Fruit fly (Drosophila melanogaster) whole organism, embryonic: ENCODE data around the gene CG5665.

Source experiments
- Abd-B ChIP-seq: fragments of 200-800 bp; sonication (Bioruptor generic); optimal IDR thresholded peaks from 2 replicates; lab custom pipeline; 2018; ENCODE audit warnings: missing biosample characterization, mild to moderate bottlenecking, missing genetic modification characterization, moderate library complexity
- Atf-2 ChIP-seq: fragments of 200-800 bp; sonication (Bioruptor generic); optimal IDR thresholded peaks from 2 replicates; lab custom pipeline; 2016; ENCODE audit warnings: missing biosample characterization, missing genetic modification characterization
- B-H2 ChIP-seq: fragments of 200-800 bp; sonication (Bioruptor generic); optimal IDR thresholded peaks from 2 replicates; lab custom pipeline; 2018; ENCODE audit warnings: missing biosample characterization, mild to moderate bottlenecking, missing genetic modification characterization
- Bdp1 ChIP-seq: fragments of 200-800 bp; sonication (Bioruptor generic); optimal IDR thresholded peaks from 3 replicates; lab custom pipeline; 2016; ENCODE audit warnings: missing biosample characterization, missing genetic modification characterization
- BtbVII ChIP-seq: fragments of 200-800 bp; sonication (Bioruptor generic); optimal IDR thresholded peaks from 3 replicates; lab custom pipeline; 2017; ENCODE audit warnings: missing biosample characterization, mild to moderate bottlenecking, missing genetic modification characterization
- CG10979 ChIP-seq: fragments of 200-800 bp; sonication (Bioruptor generic); optimal IDR thresholded peaks from 2 replicates; lab custom pipeline; 2018; ENCODE audit warnings: missing biosample characterization, mild to moderate bottlenecking, missing genetic modification characterization, moderate library complexity
- CG12299 ChIP-seq: fragments of 200-800 bp; sonication (Bioruptor generic); optimal IDR thresholded peaks from 2 replicates; lab custom pipeline; 2018; ENCODE audit warnings: missing biosample characterization, mild to moderate bottlenecking, missing genetic modification characterization
- CG1233 ChIP-seq: fragments of 200-800 bp; sonication (Bioruptor generic); optimal IDR thresholded peaks from 4 replicates; lab custom pipeline; 2018; ENCODE audit warnings: missing biosample characterization, mild to moderate bottlenecking, missing genetic modification characterization
- CG12391 ChIP-seq: fragments of 200-800 bp; sonication (Bioruptor generic); optimal IDR thresholded peaks from 3 replicates; lab custom pipeline; 2018; ENCODE audit warnings: missing biosample characterization, mild to moderate bottlenecking, missing genetic modification characterization, moderate library complexity
- CG17361 ChIP-seq: fragments of 200-800 bp; sonication (Bioruptor generic); IDR thresholded peaks from 3 replicates; pipeline ENCODE4 v1.3.6; 2022; ENCODE audit warnings: missing biosample characterization, missing genetic modification characterization
- CG18599 ChIP-seq: fragments of 200-800 bp; sonication (Bioruptor generic); optimal IDR thresholded peaks from 3 replicates; lab custom pipeline; 2017; ENCODE audit warnings: missing biosample characterization, missing genetic modification characterization, mild to moderate bottlenecking, moderate library complexity, missing genetic modification reagents
- CG2129 ChIP-seq: fragments of 200-800 bp; sonication (Bioruptor generic); IDR thresholded peaks from 2 replicates; pipeline ENCODE4 v1.3.6; 2022; ENCODE audit warnings: missing biosample characterization, missing genetic modification characterization; ENCODE audit not compliant: partially characterized antibody
- CG3065 ChIP-seq: fragments of 200-800 bp; sonication (Bioruptor generic); optimal IDR thresholded peaks from 2 replicates; lab custom pipeline; 2016; ENCODE audit warnings: missing biosample characterization, missing genetic modification characterization
- CG31388 ChIP-seq: fragments of 200-800 bp; sonication (Bioruptor generic); optimal IDR thresholded peaks from 2 replicates; lab custom pipeline; 2016; ENCODE audit warnings: missing biosample characterization, missing genetic modification characterization
- CG34422 ChIP-seq: fragments of 200-800 bp; sonication (Bioruptor generic); IDR thresholded peaks from 3 replicates; pipeline ENCODE4 v1.3.6; 2022; ENCODE audit warnings: missing biosample characterization, missing genetic modification characterization
- CG6254 ChIP-seq: fragments of 200-800 bp; sonication (Bioruptor generic); optimal IDR thresholded peaks from 3 replicates; lab custom pipeline; 2017; ENCODE audit warnings: mild to moderate bottlenecking, missing biosample characterization, missing genetic modification reagents, missing genetic modification characterization
- CG6272 ChIP-seq: fragments of 200-800 bp; sonication (Bioruptor generic); IDR thresholded peaks from 2 replicates; pipeline ENCODE4 v1.3.6; 2022; ENCODE audit warnings: missing biosample characterization, missing genetic modification characterization
- CG7963 ChIP-seq: fragments of 200-800 bp; sonication (Bioruptor generic); IDR thresholded peaks from 3 replicates; pipeline ENCODE4 v1.3.6; 2022; ENCODE audit warnings: missing biosample characterization, missing genetic modification characterization; ENCODE audit not compliant: partially characterized antibody
- CG9817 ChIP-seq: fragments of 200-800 bp; sonication (Bioruptor generic); optimal IDR thresholded peaks from 2 replicates; lab custom pipeline; 2018; ENCODE audit warnings: missing biosample characterization, mild to moderate bottlenecking, missing genetic modification characterization, moderate library complexity
- CG9932 ChIP-seq: fragments of 200-800 bp; sonication (Bioruptor generic); IDR thresholded peaks from 2 replicates; pipeline ENCODE4 v1.3.6; 2022; ENCODE audit warnings: missing biosample characterization, missing genetic modification characterization
- Dip3 ChIP-seq: fragments of 200-800 bp; sonication (Bioruptor generic); optimal IDR thresholded peaks from 3 replicates; lab custom pipeline; 2016; ENCODE audit warnings: missing biosample characterization, missing genetic modification characterization
- Dp ChIP-seq: fragments of 200-800 bp; sonication (Bioruptor generic); optimal IDR thresholded peaks from 2 replicates; lab custom pipeline; 2018; ENCODE audit warnings: missing biosample characterization, mild to moderate bottlenecking, missing genetic modification characterization, moderate library complexity
- Gug ChIP-seq: fragments of 200-800 bp; sonication (Bioruptor generic); IDR thresholded peaks from 4 replicates; pipeline ENCODE4 v1.3.6; 2022; ENCODE audit warnings: missing biosample characterization, missing genetic modification characterization
- HmgZ ChIP-seq: fragments of 200-800 bp; sonication (Bioruptor generic); optimal IDR thresholded peaks from 2 replicates; lab custom pipeline; 2018; ENCODE audit warnings: missing biosample characterization, mild to moderate bottlenecking, missing genetic modification characterization
- Lpt ChIP-seq: fragments of >200 bp; optimal IDR thresholded peaks from 2 replicates; lab custom pipeline; 2018; ENCODE audit warnings: missing biosample characterization, missing genetic modification characterization
- MESR4 ChIP-seq: fragments of 200-800 bp; sonication (Bioruptor generic); optimal IDR thresholded peaks from 2 replicates; lab custom pipeline; 2018; ENCODE audit warnings: missing biosample characterization, mild to moderate bottlenecking, missing genetic modification characterization, moderate library complexity
- Neu2 ChIP-seq: fragments of 200-800 bp; sonication (Bioruptor generic); optimal IDR thresholded peaks from 3 replicates; lab custom pipeline; 2016; ENCODE audit warnings: missing biosample characterization, missing genetic modification characterization, borderline replicate concordance
- Pdp1 ChIP-seq, 2 experiments: fragments of 200-800 bp; sonication (Bioruptor generic); optimal IDR thresholded peaks; 3 replicates each; lab custom pipeline; 2016; ENCODE audit warnings: missing biosample characterization in 2 of 2, missing genetic modification characterization in 2 of 2, mild to moderate bottlenecking in 1 of 2, moderate library complexity in 1 of 2
- Xrp1 ChIP-seq: fragments of 200-800 bp; sonication (Bioruptor generic); IDR thresholded peaks from 2 replicates; pipeline ENCODE4 v1.3.6; 2022; ENCODE audit warnings: missing biosample characterization, missing genetic modification characterization
- ab ChIP-seq: fragments of 200-800 bp; sonication (Bioruptor generic); optimal IDR thresholded peaks from 2 replicates; lab custom pipeline; 2016; ENCODE audit warnings: missing biosample characterization, missing genetic modification characterization
- ac ChIP-seq: fragments of 200-800 bp; sonication (Bioruptor generic); optimal IDR thresholded peaks from 3 replicates; lab custom pipeline; 2017; ENCODE audit warnings: missing biosample characterization, mild to moderate bottlenecking, missing genetic modification characterization
- chinmo ChIP-seq: fragments of 200-800 bp; sonication (Bioruptor generic); IDR thresholded peaks from 4 replicates; pipeline ENCODE4 v1.3.6; 2022; ENCODE audit warnings: missing biosample characterization, missing genetic modification characterization; ENCODE audit not compliant: partially characterized antibody
- croc ChIP-seq: fragments of 200-800 bp; sonication (Bioruptor generic); conservative IDR thresholded peaks from 3 replicates; pipeline ENCODE4 v1.3.6; 2022; ENCODE audit warnings: missing biosample characterization, missing genetic modification characterization
- ems ChIP-seq: fragments of 200-800 bp; sonication (Bioruptor generic); optimal IDR thresholded peaks from 3 replicates; lab custom pipeline; 2016; ENCODE audit warnings: missing biosample characterization, missing genetic modification characterization
- fd3F ChIP-seq: fragments of 200-800 bp; sonication (Bioruptor generic); optimal IDR thresholded peaks from 2 replicates; lab custom pipeline; 2018; ENCODE audit warnings: missing biosample characterization, mild to moderate bottlenecking, missing genetic modification characterization, moderate library complexity
- fru ChIP-seq: fragments of >200 bp; optimal IDR thresholded peaks from 2 replicates; lab custom pipeline; 2017
- jumu ChIP-seq: fragments of 200-800 bp; sonication (Bioruptor generic); optimal IDR thresholded peaks from 3 replicates; lab custom pipeline; 2016; ENCODE audit warnings: missing biosample characterization, missing genetic modification characterization
- otp ChIP-seq: fragments of 200-800 bp; sonication (Bioruptor generic); IDR thresholded peaks from 3 replicates; pipeline ENCODE4, ENCODE4 v1.3.6; 2022; ENCODE audit warnings: missing biosample characterization, missing genetic modification characterization
- pnt ChIP-seq: fragments of 200-800 bp; sonication (Bioruptor generic); optimal IDR thresholded peaks from 3 replicates; lab custom pipeline; 2016; ENCODE audit warnings: missing biosample characterization, missing genetic modification characterization
- prd ChIP-seq, 3 experiments: fragments of >200 bp in 2 of 3; fragments of 200-800 bp in 1 of 3; sonication (Bioruptor generic) in 1 of 3; optimal IDR thresholded peaks in 2 of 3; IDR thresholded peaks in 1 of 3; 2 replicates in 2 of 3; 3 replicates in 1 of 3; pipeline versions ENCODE4 v1.3.6 to Lab custom; 2017 to 2022; ENCODE audit warnings: missing biosample characterization in 1 of 3, missing genetic modification characterization in 1 of 3
- pros ChIP-seq: fragments of 200-800 bp; sonication (Bioruptor generic); optimal IDR thresholded peaks from 3 replicates; lab custom pipeline; 2019; ENCODE audit warnings: missing biosample characterization, mild to moderate bottlenecking, missing genetic modification characterization, moderate library complexity
- pzg ChIP-seq: fragments of 200-800 bp; sonication (Bioruptor generic); optimal IDR thresholded peaks from 3 replicates; lab custom pipeline; 2018; ENCODE audit warnings: missing biosample characterization, mild to moderate bottlenecking, missing genetic modification characterization, moderate library complexity
- sd ChIP-seq: fragments of 200-800 bp; sonication (Bioruptor generic); optimal IDR thresholded peaks from 3 replicates; lab custom pipeline; 2018; ENCODE audit warnings: missing biosample characterization, mild to moderate bottlenecking, missing genetic modification characterization, moderate library complexity
- sob ChIP-seq: fragments of 200-800 bp; sonication (Bioruptor generic); IDR thresholded peaks from 2 replicates; pipeline ENCODE4 v1.3.6; 2022; ENCODE audit warnings: missing biosample characterization, missing genetic modification characterization
- sqz ChIP-seq: fragments of 200-800 bp; sonication (Bioruptor generic); optimal IDR thresholded peaks from 3 replicates; lab custom pipeline; 2018; ENCODE audit warnings: missing biosample characterization, mild to moderate bottlenecking, missing genetic modification characterization
- stwl ChIP-seq: fragments of 200-800 bp; sonication (Bioruptor generic); optimal IDR thresholded peaks from 3 replicates; lab custom pipeline; 2018; ENCODE audit warnings: missing biosample characterization, mild to moderate bottlenecking, missing genetic modification characterization, moderate library complexity
- unc-4 ChIP-seq: fragments of 200-800 bp; sonication (Bioruptor generic); IDR thresholded peaks from 2 replicates; pipeline ENCODE4 v1.3.6; 2022; ENCODE audit warnings: missing biosample characterization, missing genetic modification characterization; ENCODE audit not compliant: partially characterized antibody
- unpg ChIP-seq: fragments of 200-800 bp; sonication (Bioruptor generic); optimal IDR thresholded peaks from 3 replicates; lab custom pipeline; 2018; ENCODE audit warnings: missing biosample characterization, mild to moderate bottlenecking, missing genetic modification characterization, moderate library complexity

The CG5665 gene

dm6 chr3L:20375878-20376563 lies 17.7 kb downstream of the CG5665 start, which contains the start of the genes Ide and RhoBTB (continued):
- TF ChIP-seq unc-4 (GFP tag; lab: Robert Waterston, UW) (no peak), HmgZ (tag; lab: Kevin White, UChicago) (peak; percentile 72), CG9932 (GFP tag; lab: Robert Waterston, UW) (peak; percentile 94), CG7963 (no peak), pros (no peak), Bdp1 (peak; percentile 63), prd (optimal IDR thresholded peaks at IDR 0.05; lab: Kevin White, UChicago) (no peak), prd (GFP tag; IDR thresholded peaks at IDR 0.05; lab: Robert Waterston, UW) (peak; percentile 82), Lpt (no peak), Atf-2 (GFP tag; lab: Kevin White, UChicago) (peak; percentile 85), pnt (GFP tag; lab: Kevin White, UChicago) (peak; percentile 91), CG18599 (GFP tag; lab: Kevin White, UChicago) (peak; percentile 80), chinmo (GFP tag; lab: Robert Waterston, UW) (0 out of 4 replicates have a peak, but pooled peaks have one; percentile 32), Abd-B (GFP tag; lab: Kevin White, UChicago) (peak; percentile 96), otp (GFP tag; lab: Robert Waterston, UW) (no peak), fd3F (peak; percentile 78), BtbVII (GFP tag; lab: Kevin White, UChicago) (peak; percentile 19), CG3065 (GFP tag; lab: Kevin White, UChicago) (peak; percentile 41), Dp (GFP tag; lab: Kevin White, UChicago) (peak; percentile 73), pzg (GFP tag; lab: Kevin White, UChicago) (peak; percentile 73), croc (peak; percentile 48), fru (no peak), CG1233 (GFP tag; lab: Kevin White, UChicago) (peak; percentile 75), Pdp1 (GFP tag; optimal IDR thresholded peaks at IDR 0.05; lab: Kevin White, UChicago) (peak; percentile 80 to 90), CG34422 (GFP tag; lab: Robert Waterston, UW) (peak; percentile 51; the same call in 1 of the 3 replicates), ab (peak; percentile 61), Neu2 (GFP tag; lab: Kevin White, UChicago) (no peak), MESR4 (peak; percentile 10), jumu (GFP tag; lab: Kevin White, UChicago) (peak; percentile 91), CG6254 (GFP tag; lab: Kevin White, UChicago) (no peak), CG12299 (peak; percentile 27), B-H2 (GFP tag; lab: Kevin White, UChicago) (peak; percentile 82), CG2129 (GFP tag; lab: Robert Waterston, UW) (no peak), unpg (GFP tag; lab: Kevin White, UChicago) (no peak), Dip3 (peak; percentile 93), CG6272 (GFP tag; lab: Robert Waterston, UW) (peak; percentile 82), Gug (GFP tag; lab: Robert Waterston, UW) (peak; percentile 81; the same call in 2 of the 4 replicates), Xrp1 (GFP tag; lab: Robert Waterston, UW) (peak; percentile 54; the same call in 1 of the 2 replicates), CG10979 (tag; lab: Kevin White, UChicago) (peak; percentile 52), ac (GFP tag; lab: Kevin White, UChicago) (no peak), CG9817 (tag; lab: Kevin White, UChicago) (peak; percentile 95), sqz (GFP tag; lab: Kevin White, UChicago) (no peak), CG31388 (GFP tag; lab: Kevin White, UChicago) (peak; percentile 51), CG17361 (peak; percentile 92), ems (GFP tag; lab: Kevin White, UChicago) (peak; percentile 77), sob (peak; percentile 81), sd (tag; lab: Kevin White, UChicago) (peak; percentile 80), CG12391 (peak; percentile 84), stwl (tag; lab: Kevin White, UChicago) (peak; percentile 63)
